Fruit fly (Drosophila melanogaster) whole organism, embryonic: Measurements from ENCODE around the gene GC.

ENCODE experiments used
- Aef1 ChIP-seq: fragments of 200-800 bp; sonication (Bioruptor generic); IDR thresholded peaks from 3 replicates; pipeline ENCODE4 v1.3.6; 2022; ENCODE audit warnings: missing biosample characterization, missing genetic modification characterization
- Asciz ChIP-seq: fragments of 200-800 bp; sonication (Bioruptor generic); optimal IDR thresholded peaks from 2 replicates; lab custom pipeline; 2017; ENCODE audit warnings: missing biosample characterization, mild to moderate bottlenecking, missing genetic modification characterization, missing genetic modification reagents
- BEAF-32 ChIP-seq: fragments of 200-800 bp; sonication (Bioruptor generic); optimal IDR thresholded peaks from 3 replicates; lab custom pipeline; 2017; ENCODE audit warnings: missing biosample characterization, missing genetic modification characterization, mild to moderate bottlenecking, moderate library complexity, missing genetic modification reagents
- Blimp-1 ChIP-seq: fragments of 200-800 bp; sonication (Bioruptor generic); optimal IDR thresholded peaks from 3 replicates; lab custom pipeline; 2018; ENCODE audit warnings: missing biosample characterization, missing genetic modification characterization, mild to moderate bottlenecking, moderate library complexity, missing genetic modification reagents
- CG11456 ChIP-seq: fragments of 200-800 bp; sonication (Bioruptor generic); IDR thresholded peaks from 3 replicates; pipeline ENCODE4 v1.3.6; 2022; ENCODE audit warnings: missing biosample characterization, missing genetic modification characterization
- CG12104 ChIP-seq: fragments of 200-800 bp; sonication (Bioruptor generic); optimal IDR thresholded peaks from 3 replicates; lab custom pipeline; 2016; ENCODE audit warnings: missing biosample characterization, missing genetic modification characterization
- CG12744 ChIP-seq: fragments of 200-800 bp; sonication (Bioruptor generic); optimal IDR thresholded peaks from 2 replicates; lab custom pipeline; 2016; ENCODE audit warnings: missing biosample characterization, missing genetic modification characterization
- CG1529 ChIP-seq: fragments of 200-800 bp; sonication (Bioruptor generic); optimal IDR thresholded peaks from 3 replicates; lab custom pipeline; 2018; ENCODE audit warnings: missing biosample characterization, missing genetic modification characterization
- CG17568 ChIP-seq: fragments of 200-800 bp; sonication (Bioruptor generic); optimal IDR thresholded peaks from 2 replicates; lab custom pipeline; 2018; ENCODE audit warnings: missing biosample characterization, mild to moderate bottlenecking, missing genetic modification characterization, moderate library complexity
- CG2202 ChIP-seq: fragments of 200-800 bp; sonication (Bioruptor generic); optimal IDR thresholded peaks from 2 replicates; lab custom pipeline; 2018; ENCODE audit warnings: missing biosample characterization, mild to moderate bottlenecking, missing genetic modification characterization
- CG30431 ChIP-seq: fragments of 200-800 bp; sonication (Bioruptor generic); optimal IDR thresholded peaks from 2 replicates; lab custom pipeline; 2017; ENCODE audit warnings: missing biosample characterization, missing genetic modification characterization
- CG31441 ChIP-seq: fragments of 200-800 bp; sonication (Bioruptor generic); IDR thresholded peaks from 2 replicates; pipeline ENCODE4 v1.3.6; 2022; ENCODE audit warnings: missing biosample characterization, missing genetic modification characterization
- CG32772 ChIP-seq: fragments of 200-800 bp; sonication (Bioruptor generic); IDR thresholded peaks from 2 replicates; pipeline ENCODE4 v1.3.6; 2022; ENCODE audit warnings: missing biosample characterization, missing genetic modification characterization
- CG33557 ChIP-seq: fragments of 200-800 bp; sonication (Bioruptor generic); optimal IDR thresholded peaks from 2 replicates; lab custom pipeline; 2019; ENCODE audit warnings: missing biosample characterization, mild to moderate bottlenecking, missing genetic modification characterization, moderate library complexity
- CG3407 ChIP-seq: fragments of 200-800 bp; sonication (Bioruptor generic); optimal IDR thresholded peaks from 2 replicates; lab custom pipeline; 2018; ENCODE audit warnings: missing biosample characterization, mild to moderate bottlenecking, missing genetic modification characterization
- CG6175 ChIP-seq: fragments of 200-800 bp; sonication (Bioruptor generic); IDR thresholded peaks from 3 replicates; pipeline ENCODE4 v1.3.6; 2022; ENCODE audit warnings: missing biosample characterization, missing genetic modification characterization
- CG7357 ChIP-seq: fragments of 200-800 bp; sonication (Bioruptor generic); IDR thresholded peaks from 3 replicates; pipeline ENCODE4 v1.3.6; 2022; ENCODE audit warnings: missing biosample characterization, missing genetic modification characterization
- CG9727 ChIP-seq: fragments of 200-800 bp; sonication (Bioruptor generic); optimal IDR thresholded peaks from 3 replicates; lab custom pipeline; 2017; ENCODE audit warnings: missing biosample characterization, mild to moderate bottlenecking, missing genetic modification characterization
- CG9876 ChIP-seq: fragments of 200-800 bp; sonication (Bioruptor generic); optimal IDR thresholded peaks from 2 replicates; lab custom pipeline; 2016; ENCODE audit warnings: missing biosample characterization, missing genetic modification characterization
- Chrac-16 ChIP-seq: fragments of 200-800 bp; sonication (Bioruptor generic); optimal IDR thresholded peaks from 3 replicates; lab custom pipeline; 2016; ENCODE audit warnings: missing biosample characterization, missing genetic modification characterization
- D19A ChIP-seq: fragments of 200-800 bp; optimal IDR thresholded peaks from 3 replicates; lab custom pipeline; 2019; ENCODE audit warnings: missing biosample characterization, mild to moderate bottlenecking, missing genetic modification characterization, moderate library complexity
- Dfd ChIP-seq, 2 experiments: fragments of >200 bp; optimal IDR thresholded peaks; 2 replicates each; lab custom pipeline; 2017; ENCODE audit warnings: missing biosample characterization in 2 of 2, missing genetic modification characterization in 2 of 2
- E2f1 ChIP-seq: fragments of 200-800 bp; sonication (Bioruptor generic); IDR thresholded peaks from 2 replicates; pipeline ENCODE4 v1.3.6; 2022; ENCODE audit warnings: missing biosample characterization, missing genetic modification characterization
- HLH54F ChIP-seq: fragments of 200-800 bp; sonication (Bioruptor generic); optimal IDR thresholded peaks from 3 replicates; lab custom pipeline; 2016; ENCODE audit warnings: missing biosample characterization, missing genetic modification characterization
- HmgZ ChIP-seq: fragments of 200-800 bp; sonication (Bioruptor generic); optimal IDR thresholded peaks from 2 replicates; lab custom pipeline; 2018; ENCODE audit warnings: missing biosample characterization, mild to moderate bottlenecking, missing genetic modification characterization
- Meics ChIP-seq: fragments of 200-800 bp; sonication (Bioruptor generic); optimal IDR thresholded peaks from 2 replicates; lab custom pipeline; 2017; ENCODE audit warnings: missing biosample characterization, mild to moderate bottlenecking, missing genetic modification characterization
- Nf-YA ChIP-seq: fragments of 200-800 bp; sonication (Bioruptor generic); IDR thresholded peaks from 2 replicates; pipeline ENCODE4 v1.3.6; 2022; ENCODE audit warnings: missing biosample characterization, missing genetic modification characterization
- Oaz ChIP-seq: fragments of 200-800 bp; sonication (Bioruptor generic); IDR thresholded peaks from 2 replicates; pipeline ENCODE4 v1.3.6; 2022; ENCODE audit warnings: missing biosample characterization, missing genetic modification characterization
- Oli ChIP-seq: fragments of 200-800 bp; sonication (Bioruptor generic); optimal IDR thresholded peaks from 2 replicates; lab custom pipeline; 2018; ENCODE audit warnings: missing biosample characterization, mild to moderate bottlenecking, missing genetic modification characterization, moderate library complexity
- bbx ChIP-seq: fragments of 200-800 bp; sonication (Bioruptor generic); IDR thresholded peaks from 2 replicates; pipeline ENCODE4 v1.3.6; 2022; ENCODE audit warnings: missing biosample characterization, missing genetic modification characterization; ENCODE audit not compliant: partially characterized antibody
- chinmo ChIP-seq: fragments of 200-800 bp; sonication (Bioruptor generic); IDR thresholded peaks from 4 replicates; pipeline ENCODE4 v1.3.6; 2022; ENCODE audit warnings: missing biosample characterization, missing genetic modification characterization; ENCODE audit not compliant: partially characterized antibody
- dysf ChIP-seq: fragments of 200-800 bp; sonication (Bioruptor generic); IDR thresholded peaks from 3 replicates; pipeline ENCODE4 v1.3.6; 2022; ENCODE audit warnings: missing biosample characterization, missing genetic modification characterization
- emc ChIP-seq: fragments of 200-800 bp; sonication (Bioruptor generic); optimal IDR thresholded peaks from 2 replicates; lab custom pipeline; 2016; ENCODE audit warnings: missing biosample characterization, missing genetic modification characterization
- esg ChIP-seq: fragments of 200-800 bp; sonication (Bioruptor generic); conservative IDR thresholded peaks from 2 replicates; pipeline ENCODE4 v1.3.6; 2022; ENCODE audit warnings: missing biosample characterization, missing genetic modification characterization
- exex ChIP-seq: fragments of 200-800 bp; sonication (Bioruptor generic); optimal IDR thresholded peaks from 4 replicates; lab custom pipeline; 2018; ENCODE audit warnings: missing biosample characterization, mild to moderate bottlenecking, missing genetic modification characterization, moderate library complexity
- fd64A ChIP-seq: fragments of 200-800 bp; sonication (Bioruptor generic); optimal IDR thresholded peaks from 3 replicates; lab custom pipeline; 2018; ENCODE audit warnings: missing biosample characterization, mild to moderate bottlenecking, missing genetic modification characterization
- gcm2 ChIP-seq: fragments of 200-800 bp; sonication (Bioruptor generic); optimal IDR thresholded peaks from 2 replicates; lab custom pipeline; 2016; ENCODE audit warnings: missing biosample characterization, missing genetic modification characterization
- gro ChIP-seq: fragments of 200-800 bp; sonication (Bioruptor generic); optimal IDR thresholded peaks from 2 replicates; lab custom pipeline; 2016; ENCODE audit warnings: missing biosample characterization, missing genetic modification characterization
- insv ChIP-seq, 2 experiments: fragments of 200-800 bp; sonication (Bioruptor generic); optimal IDR thresholded peaks; 3 replicates each; lab custom pipeline; 2016 to 2018; ENCODE audit warnings: missing biosample characterization in 2 of 2, missing genetic modification characterization in 2 of 2
- klu ChIP-seq: fragments of 200-800 bp; sonication (Bioruptor generic); IDR thresholded peaks from 2 replicates; pipeline ENCODE4 v1.3.6; 2022; ENCODE audit warnings: missing biosample characterization, missing genetic modification characterization
- phol ChIP-seq: fragments of 200-800 bp; sonication (Bioruptor generic); optimal IDR thresholded peaks from 3 replicates; lab custom pipeline; 2018; ENCODE audit warnings: missing biosample characterization, mild to moderate bottlenecking, missing genetic modification characterization, moderate library complexity
- pnt ChIP-seq: fragments of 200-800 bp; sonication (Bioruptor generic); optimal IDR thresholded peaks from 3 replicates; lab custom pipeline; 2016; ENCODE audit warnings: missing biosample characterization, missing genetic modification characterization
- pros ChIP-seq: fragments of 200-800 bp; sonication (Bioruptor generic); optimal IDR thresholded peaks from 3 replicates; lab custom pipeline; 2019; ENCODE audit warnings: missing biosample characterization, mild to moderate bottlenecking, missing genetic modification characterization, moderate library complexity
- pum ChIP-seq: fragments of 200-800 bp; sonication (Bioruptor generic); optimal IDR thresholded peaks from 2 replicates; lab custom pipeline; 2016; ENCODE audit warnings: missing biosample characterization, missing genetic modification characterization
- ranshi ChIP-seq: fragments of 200-800 bp; sonication (Bioruptor generic); IDR thresholded peaks from 2 replicates; pipeline ENCODE4 v1.3.6; 2022; ENCODE audit warnings: missing biosample characterization, missing genetic modification characterization
- ro ChIP-seq: fragments of 200-800 bp; sonication (Bioruptor generic); IDR thresholded peaks from 2 replicates; pipeline ENCODE4 v1.3.6; 2022; ENCODE audit warnings: missing biosample characterization, missing genetic modification characterization
- sens ChIP-seq: fragments of 200-800 bp; sonication (Bioruptor generic); peaks from one replicate; lab custom pipeline; 2016; ENCODE audit warnings: missing biosample characterization, missing genetic modification characterization
- slbo ChIP-seq: fragments of 200-800 bp; sonication (Bioruptor generic); IDR thresholded peaks from 2 replicates; pipeline ENCODE4 v1.3.6; 2022; ENCODE audit warnings: missing biosample characterization, missing genetic modification characterization
- sob ChIP-seq: fragments of 200-800 bp; sonication (Bioruptor generic); IDR thresholded peaks from 2 replicates; pipeline ENCODE4 v1.3.6; 2022; ENCODE audit warnings: missing biosample characterization, missing genetic modification characterization
- zf30C ChIP-seq: fragments of 200-800 bp; sonication (Bioruptor generic); optimal IDR thresholded peaks from 3 replicates; lab custom pipeline; 2018; ENCODE audit warnings: missing biosample characterization, mild to moderate bottlenecking, missing genetic modification characterization

Gene GC

dm6 chr3L:1578391-1578948, 50.6 kb downstream of the GC start (continued):
- TF ChIP-seq CG12744 (GFP tag; lab: Kevin White, UChicago) (peak; percentile 22), CG9876 (GFP tag; lab: Kevin White, UChicago) (no peak), CG11456 (GFP tag; lab: Robert Waterston, UW) (0 out of 3 replicates have a peak, but pooled peaks have one; percentile 41), CG7357 (no peak), Nf-YA (GFP tag; lab: Robert Waterston, UW) (peak; percentile 36; the same call in 1 of the 2 replicates), pros (GFP tag; lab: Kevin White, UChicago) (peak; percentile 11), ro (GFP tag; lab: Robert Waterston, UW) (no peak), exex (tag; lab: Kevin White, UChicago) (peak; percentile 51), CG31441 (peak; percentile 28; the same call in 1 of the 2 replicates), Chrac-16 (peak; percentile 34), E2f1 (GFP tag; lab: Robert Waterston, UW) (0 out of 2 replicates have a peak, but pooled peaks have one; percentile 35), HmgZ (tag; lab: Kevin White, UChicago) (peak; percentile 34), BEAF-32 (no peak), Aef1 (GFP tag; lab: Robert Waterston, UW) (0 out of 3 replicates have a peak, but pooled peaks have one; percentile 33), esg (no peak), CG17568 (GFP tag; lab: Kevin White, UChicago) (peak; percentile 28), D19A (tag; lab: Kevin White, UChicago) (peak; percentile 30), CG6175 (GFP tag; lab: Robert Waterston, UW) (no peak), klu (GFP tag; lab: Robert Waterston, UW) (peak; percentile 55; the same call in 1 of the 2 replicates), zf30C (GFP tag; lab: Kevin White, UChicago) (peak; percentile 71), gcm2 (GFP tag; lab: Kevin White, UChicago) (no peak), sob (GFP tag; lab: Robert Waterston, UW) (0 out of 2 replicates have a peak, but pooled peaks have one; percentile 52), Asciz (GFP tag; lab: Kevin White, UChicago) (peak; percentile 64), HLH54F (GFP tag; lab: Kevin White, UChicago) (no peak), ranshi (peak; percentile 46), insv (GFP tag; optimal IDR thresholded peaks at IDR 0.05; lab: Kevin White, UChicago) (no peak), bbx (GFP tag; lab: Robert Waterston, UW) (no peak), CG30431 (no peak), Meics (GFP tag; lab: Kevin White, UChicago) (peak; percentile 49), Dfd (GFP tag; optimal IDR thresholded peaks at IDR 0.05; lab: Kevin White, UChicago) (no peak), CG33557 (GFP tag; lab: Kevin White, UChicago) (peak; percentile 30), pum (peak; percentile 28), Oli (tag; lab: Kevin White, UChicago) (peak; percentile 3), chinmo (GFP tag; lab: Robert Waterston, UW) (no peak), fd64A (no peak), Oaz (GFP tag; lab: Robert Waterston, UW) (no peak), Blimp-1 (GFP tag; lab: Kevin White, UChicago) (peak; percentile 44), CG32772 (GFP tag; lab: Robert Waterston, UW) (0 out of 2 replicates have a peak, but pooled peaks have one; percentile 5), CG12104 (GFP tag; lab: Kevin White, UChicago) (no peak), dysf (GFP tag; lab: Robert Waterston, UW) (peak; percentile 62; the same call in 2 of the 3 replicates), CG1529 (peak; percentile 3), sens (peak; percentile 88), CG2202 (tag; lab: Kevin White, UChicago) (no peak), slbo (GFP tag; lab: Robert Waterston, UW) (peak; percentile 27), CG9727 (GFP tag; lab: Kevin White, UChicago) (peak; percentile 45), emc (GFP tag; lab: Kevin White, UChicago) (no peak), CG3407 (GFP tag; lab: Kevin White, UChicago) (no peak), phol (tag; lab: Kevin White, UChicago) (peak; percentile 75), gro (no peak), pnt (GFP tag; lab: Kevin White, UChicago) (peak; percentile 27)
